Fruit fly (Drosophila melanogaster): ENCODE data around the gene Spt3.

- TF ChIP-seq acj6 (GFP tag; optimal IDR thresholded peaks at IDR 0.05) (no peak), CG8119 (GFP tag; IDR thresholded peaks at IDR 0.05) (no peak), Gug (GFP tag; IDR thresholded peaks at IDR 0.05) (no peak), Hr38 (GFP tag; optimal IDR thresholded peaks at IDR 0.05) (no peak), Sox102F (GFP tag; optimal IDR thresholded peaks at IDR 0.05) (no peak), Hr39 (GFP tag; optimal IDR thresholded peaks at IDR 0.05) (no peak), fd85E (GFP tag; optimal IDR thresholded peaks at IDR 0.05) (no peak), dac (GFP tag; optimal IDR thresholded peaks at IDR 0.05) (no peak), CG10669 (GFP tag; optimal IDR thresholded peaks at IDR 0.05) (no peak), dsx (GFP tag; optimal IDR thresholded peaks at IDR 0.05; ENCODE audit: poor library complexity, severe bottlenecking) (no peak), Hr4 (GFP tag; optimal IDR thresholded peaks at IDR 0.05) (no peak), Ets21C (GFP tag; optimal IDR thresholded peaks at IDR 0.05) (no peak)
Observed at dm6 chr3R:11984441-11984840, 32.5 kb upstream of the Spt3 start, which contains the start of gene CG3397.
